Fruit fly (Drosophila melanogaster) whole organism, embryonic: ENCODE measurements around the gene CG13631.
A peak's percentile ranks its signal among the peaks of the same experiment; 100 is the strongest.

Source experiments
- Atf-2 ChIP-seq: fragments of 200-800 bp; sonication (Bioruptor generic); optimal IDR thresholded peaks from 2 replicates; lab custom pipeline; 2016; ENCODE audit warnings: missing biosample characterization, missing genetic modification characterization
- CG12104 ChIP-seq: fragments of 200-800 bp; sonication (Bioruptor generic); optimal IDR thresholded peaks from 3 replicates; lab custom pipeline; 2016; ENCODE audit warnings: missing biosample characterization, missing genetic modification characterization
- CG12299 ChIP-seq: fragments of 200-800 bp; sonication (Bioruptor generic); optimal IDR thresholded peaks from 2 replicates; lab custom pipeline; 2018; ENCODE audit warnings: missing biosample characterization, mild to moderate bottlenecking, missing genetic modification characterization
- CG13424 ChIP-seq: fragments of 200-800 bp; sonication (Bioruptor generic); optimal IDR thresholded peaks from 2 replicates; lab custom pipeline; 2019; ENCODE audit warnings: missing biosample characterization, mild to moderate bottlenecking, missing genetic modification characterization, moderate library complexity
- CG13775 ChIP-seq: fragments of 200-800 bp; sonication (Bioruptor generic); optimal IDR thresholded peaks from 3 replicates; lab custom pipeline; 2017; ENCODE audit warnings: missing biosample characterization, mild to moderate bottlenecking, missing genetic modification characterization
- CG13894 ChIP-seq: fragments of 200-800 bp; sonication (Bioruptor generic); optimal IDR thresholded peaks from 3 replicates; lab custom pipeline; 2018; ENCODE audit warnings: missing biosample characterization, mild to moderate bottlenecking, missing genetic modification characterization, moderate library complexity
- CG16813 ChIP-seq: fragments of 200-800 bp; sonication (Bioruptor generic); IDR thresholded peaks from 3 replicates; pipeline ENCODE4 v1.3.6; 2022; ENCODE audit warnings: missing biosample characterization, missing genetic modification characterization; ENCODE audit not compliant: partially characterized antibody
- CG17359 ChIP-seq: fragments of 200-800 bp; sonication (Bioruptor generic); optimal IDR thresholded peaks from 3 replicates; lab custom pipeline; 2018; ENCODE audit warnings: missing biosample characterization, mild to moderate bottlenecking, missing genetic modification characterization, moderate library complexity
- CG30431 ChIP-seq: fragments of 200-800 bp; sonication (Bioruptor generic); optimal IDR thresholded peaks from 2 replicates; lab custom pipeline; 2017; ENCODE audit warnings: missing biosample characterization, missing genetic modification characterization
- CG3065 ChIP-seq: fragments of 200-800 bp; sonication (Bioruptor generic); optimal IDR thresholded peaks from 2 replicates; lab custom pipeline; 2016; ENCODE audit warnings: missing biosample characterization, missing genetic modification characterization
- CG3726 ChIP-seq: fragments of 200-800 bp; sonication (Bioruptor generic); IDR thresholded peaks from 3 replicates; pipeline ENCODE4, ENCODE4 v1.3.6; 2022; ENCODE audit warnings: missing biosample characterization, missing genetic modification characterization
- CG43689 ChIP-seq: fragments of 200-800 bp; sonication (Bioruptor generic); IDR thresholded peaks from 2 replicates; pipeline ENCODE4 v1.3.6; 2022; ENCODE audit warnings: missing biosample characterization, missing genetic modification characterization
- CG5953 ChIP-seq: fragments of 200-800 bp; sonication (Bioruptor generic); IDR thresholded peaks from 2 replicates; pipeline ENCODE4 v1.3.6; 2022; ENCODE audit warnings: missing biosample characterization, missing genetic modification characterization
- CG8290 ChIP-seq, 3 experiments: fragments of 200-800 bp; sonication (Bioruptor generic); optimal IDR thresholded peaks; 2 replicates each; lab custom pipeline; 2016 to 2019; ENCODE audit warnings: missing biosample characterization in 3 of 3, missing genetic modification characterization in 3 of 3, mild to moderate bottlenecking in 2 of 3, moderate library complexity in 1 of 3
- CG8359 ChIP-seq: fragments of 200-800 bp; sonication (Bioruptor generic); optimal IDR thresholded peaks from 2 replicates; lab custom pipeline; 2017; ENCODE audit warnings: missing biosample characterization, mild to moderate bottlenecking, missing genetic modification characterization, borderline replicate concordance
- CG8478 ChIP-seq: fragments of >200 bp; optimal IDR thresholded peaks from 2 replicates; lab custom pipeline; 2018
- CG9727 ChIP-seq: fragments of 200-800 bp; sonication (Bioruptor generic); optimal IDR thresholded peaks from 3 replicates; lab custom pipeline; 2017; ENCODE audit warnings: missing biosample characterization, mild to moderate bottlenecking, missing genetic modification characterization
- Dfd ChIP-seq, 2 experiments: fragments of >200 bp; optimal IDR thresholded peaks; 2 replicates each; lab custom pipeline; 2017; ENCODE audit warnings: missing biosample characterization in 2 of 2, missing genetic modification characterization in 2 of 2
- Dp ChIP-seq: fragments of 200-800 bp; sonication (Bioruptor generic); optimal IDR thresholded peaks from 2 replicates; lab custom pipeline; 2018; ENCODE audit warnings: missing biosample characterization, mild to moderate bottlenecking, missing genetic modification characterization, moderate library complexity
- Fer3 ChIP-seq: fragments of 200-800 bp; sonication (Bioruptor generic); optimal IDR thresholded peaks from 2 replicates; lab custom pipeline; 2018; ENCODE audit warnings: missing biosample characterization, mild to moderate bottlenecking, missing genetic modification characterization, moderate library complexity
- H15 ChIP-seq: fragments of 200-800 bp; sonication (Bioruptor generic); IDR thresholded peaks from 3 replicates; pipeline ENCODE4 v1.3.6; 2022; ENCODE audit warnings: missing biosample characterization, missing genetic modification characterization
- H2.0 ChIP-seq: fragments of 200-800 bp; sonication (Bioruptor generic); IDR thresholded peaks from 2 replicates; pipeline ENCODE4 v1.3.6; 2022; ENCODE audit warnings: missing biosample characterization, missing genetic modification characterization
- HLHmδ ChIP-seq: fragments of 200-800 bp; sonication (Bioruptor generic); optimal IDR thresholded peaks from 2 replicates; lab custom pipeline; 2018; ENCODE audit warnings: missing biosample characterization, mild to moderate bottlenecking, missing genetic modification characterization, moderate library complexity
- Jarid2 ChIP-seq: fragments of 200-800 bp; sonication (Bioruptor generic); optimal IDR thresholded peaks from 3 replicates; lab custom pipeline; 2017; ENCODE audit warnings: mild to moderate bottlenecking, missing biosample characterization, missing genetic modification reagents, missing genetic modification characterization
- Mes4 ChIP-seq: fragments of 200-800 bp; sonication (Bioruptor generic); optimal IDR thresholded peaks from 2 replicates; lab custom pipeline; 2016; ENCODE audit warnings: missing biosample characterization, missing genetic modification characterization
- Mrtf ChIP-seq: fragments of 200-800 bp; sonication (Bioruptor generic); IDR thresholded peaks from 3 replicates; pipeline ENCODE4 v1.3.6; 2022; ENCODE audit warnings: missing biosample characterization, missing genetic modification characterization
- Nf-YA ChIP-seq: fragments of 200-800 bp; sonication (Bioruptor generic); IDR thresholded peaks from 2 replicates; pipeline ENCODE4 v1.3.6; 2022; ENCODE audit warnings: missing biosample characterization, missing genetic modification characterization
- Nf-YB ChIP-seq: fragments of 200-800 bp; sonication (Bioruptor generic); optimal IDR thresholded peaks from 3 replicates; lab custom pipeline; 2019; ENCODE audit warnings: missing biosample characterization, mild to moderate bottlenecking, missing genetic modification characterization, moderate library complexity
- Side ChIP-seq: fragments of 200-800 bp; sonication (Bioruptor generic); optimal IDR thresholded peaks from 2 replicates; lab custom pipeline; 2016; ENCODE audit warnings: missing biosample characterization, missing genetic modification characterization
- chif ChIP-seq, 2 experiments: fragments of 200-800 bp; sonication (Bioruptor generic); optimal IDR thresholded peaks; 3 replicates each; lab custom pipeline; 2016; ENCODE audit warnings: missing biosample characterization in 2 of 2, missing genetic modification characterization in 2 of 2
- chinmo ChIP-seq: fragments of 200-800 bp; sonication (Bioruptor generic); IDR thresholded peaks from 4 replicates; pipeline ENCODE4 v1.3.6; 2022; ENCODE audit warnings: missing biosample characterization, missing genetic modification characterization; ENCODE audit not compliant: partially characterized antibody
- chn ChIP-seq: fragments of 200-800 bp; sonication (Bioruptor generic); optimal IDR thresholded peaks from 2 replicates; lab custom pipeline; 2016; ENCODE audit warnings: missing biosample characterization, missing genetic modification characterization
- crol ChIP-seq: fragments of 200-800 bp; sonication (Bioruptor generic); IDR thresholded peaks from 2 replicates; pipeline ENCODE4 v1.3.6; 2022; ENCODE audit warnings: missing biosample characterization, missing genetic modification characterization
- dati ChIP-seq: fragments of 200-800 bp; sonication (Bioruptor generic); IDR thresholded peaks from 2 replicates; pipeline ENCODE4 v1.3.6; 2022; ENCODE audit warnings: missing biosample characterization, missing genetic modification characterization
- fu2 ChIP-seq: fragments of 200-800 bp; sonication (Bioruptor generic); optimal IDR thresholded peaks from 2 replicates; lab custom pipeline; 2016; ENCODE audit warnings: missing biosample characterization, missing genetic modification characterization
- grau ChIP-seq: fragments of 200-800 bp; optimal IDR thresholded peaks from 3 replicates; lab custom pipeline; 2019; ENCODE audit warnings: missing biosample characterization, mild to moderate bottlenecking, missing genetic modification characterization, moderate library complexity
- gsb ChIP-seq: fragments of 200-800 bp; sonication (Bioruptor generic); IDR thresholded peaks from 2 replicates; pipeline ENCODE4 v1.3.6; 2022; ENCODE audit warnings: missing biosample characterization, missing genetic modification characterization
- gsb-n ChIP-seq: fragments of 200-800 bp; sonication (Bioruptor generic); optimal IDR thresholded peaks from 3 replicates; lab custom pipeline; 2018; ENCODE audit warnings: missing biosample characterization, mild to moderate bottlenecking, missing genetic modification characterization
- hth ChIP-seq: fragments of >200 bp; optimal IDR thresholded peaks from 2 replicates; lab custom pipeline; 2017; ENCODE audit warnings: inconsistent platforms
- lov ChIP-seq, 2 experiments: fragments of 200-800 bp in 1 of 2; fragments of >200 bp in 1 of 2; sonication (Bioruptor generic) in 1 of 2; IDR thresholded peaks in 1 of 2; optimal IDR thresholded peaks in 1 of 2; 2 replicates in 1 of 2; 3 replicates in 1 of 2; pipeline versions ENCODE4 v1.3.6 to Lab custom; 2017 to 2022; ENCODE audit warnings: missing biosample characterization in 1 of 2, missing genetic modification characterization in 1 of 2
- pita ChIP-seq: fragments of 200-800 bp; sonication (Bioruptor generic); optimal IDR thresholded peaks from 2 replicates; lab custom pipeline; 2017; ENCODE audit warnings: missing biosample characterization, mild to moderate bottlenecking, missing genetic modification characterization
- ranshi ChIP-seq: fragments of 200-800 bp; sonication (Bioruptor generic); IDR thresholded peaks from 2 replicates; pipeline ENCODE4 v1.3.6; 2022; ENCODE audit warnings: missing biosample characterization, missing genetic modification characterization
- scrt ChIP-seq: fragments of 200-800 bp; sonication (Bioruptor generic); optimal IDR thresholded peaks from 2 replicates; lab custom pipeline; 2018; ENCODE audit warnings: missing biosample characterization, mild to moderate bottlenecking, missing genetic modification characterization, moderate library complexity
- sd ChIP-seq: fragments of 200-800 bp; sonication (Bioruptor generic); optimal IDR thresholded peaks from 3 replicates; lab custom pipeline; 2018; ENCODE audit warnings: missing biosample characterization, mild to moderate bottlenecking, missing genetic modification characterization, moderate library complexity
- tin ChIP-seq: fragments of 200-800 bp; sonication (Bioruptor generic); optimal IDR thresholded peaks from 3 replicates; lab custom pipeline; 2016; ENCODE audit warnings: missing biosample characterization, missing genetic modification characterization
- wdn ChIP-seq: fragments of 200-800 bp; sonication (Bioruptor generic); IDR thresholded peaks from 2 replicates; pipeline ENCODE4 v1.3.6; 2022; ENCODE audit warnings: missing biosample characterization, missing genetic modification characterization
- zen2 ChIP-seq: fragments of 200-800 bp; sonication (Bioruptor generic); IDR thresholded peaks from 3 replicates; pipeline ENCODE4 v1.3.6; 2022; ENCODE audit warnings: missing biosample characterization, missing genetic modification characterization; ENCODE audit not compliant: partially characterized antibody

Gene CG13631

dm6 chr3R:24771273-24772231, 2.4 kb downstream of the CG13631 start, which contains the start of gene CG42331 (continued):
- TF ChIP-seq scrt (GFP tag; lab: Kevin White, UChicago) (peak; percentile 37), chif (GFP tag; optimal IDR thresholded peaks at IDR 0.05; lab: Kevin White, UChicago) (peak; percentile 45 to 51), chn (GFP tag; lab: Kevin White, UChicago) (no peak), CG13775 (GFP tag; lab: Kevin White, UChicago) (peak; percentile 4), CG30431 (GFP tag; lab: Kevin White, UChicago) (peak; percentile 26), CG12299 (tag; lab: Kevin White, UChicago) (no peak), wdn (GFP tag; lab: Robert Waterston, UW) (no peak), Side (peak; percentile 10), gsb (GFP tag; lab: Robert Waterston, UW) (no peak), Fer3 (peak; percentile 60), Nf-YA (GFP tag; lab: Robert Waterston, UW) (no peak), fu2 (GFP tag; lab: Kevin White, UChicago) (peak; percentile 39), Mrtf (GFP tag; lab: Robert Waterston, UW) (no peak), CG17359 (tag; lab: Kevin White, UChicago) (peak; percentile 57), pita (GFP tag; lab: Kevin White, UChicago) (no peak), Nf-YB (GFP tag; lab: Kevin White, UChicago) (peak; percentile 29), chinmo (GFP tag; lab: Robert Waterston, UW) (peak; percentile 89), CG16813 (GFP tag; lab: Robert Waterston, UW) (no peak), grau (peak; percentile 72), CG8290 (GFP tag; optimal IDR thresholded peaks at IDR 0.05; lab: Kevin White, UChicago) (no peak), CG8290 (tag; optimal IDR thresholded peaks at IDR 0.05; lab: Kevin White, UChicago) (peak in 1 of 2 experiments; percentile 27), zen2 (GFP tag; lab: Robert Waterston, UW) (0 out of 3 replicates have a peak, but pooled peaks have one; percentile 40), Dfd (GFP tag; optimal IDR thresholded peaks at IDR 0.05; lab: Kevin White, UChicago) (no peak), CG8478 (no peak), Mes4 (GFP tag; lab: Kevin White, UChicago) (no peak), hth (lab: Kevin White, UChicago) (no peak), lov (optimal IDR thresholded peaks at IDR 0.05; lab: Kevin White, UChicago) (no peak), lov (GFP tag; IDR thresholded peaks at IDR 0.05; lab: Robert Waterston, UW) (no peak), gsb-n (peak; percentile 54), H15 (peak; percentile 42; the same call in 1 of the 3 replicates), CG43689 (GFP tag; lab: Robert Waterston, UW) (no peak), CG3065 (GFP tag; lab: Kevin White, UChicago) (no peak), sd (tag; lab: Kevin White, UChicago) (peak; percentile 17), Dp (GFP tag; lab: Kevin White, UChicago) (no peak), CG12104 (GFP tag; lab: Kevin White, UChicago) (peak; percentile 50), CG13424 (peak; percentile 69), ranshi (peak; percentile 44; the same call in 1 of the 2 replicates), Atf-2 (peak; percentile 53), CG9727 (GFP tag; lab: Kevin White, UChicago) (peak; percentile 55), CG8359 (GFP tag; lab: Kevin White, UChicago) (peak; percentile 7), crol (GFP tag; lab: Robert Waterston, UW) (peak; percentile 89), CG3726 (GFP tag; lab: Robert Waterston, UW) (no peak), tin (peak; percentile 2), Jarid2 (no peak), HLHmδ (no peak), H2.0 (GFP tag; lab: Robert Waterston, UW) (0 out of 2 replicates have a peak, but pooled peaks have one; percentile 31), dati (GFP tag; lab: Robert Waterston, UW) (no peak), CG13894 (tag; lab: Kevin White, UChicago) (no peak), CG5953 (GFP tag; lab: Robert Waterston, UW) (peak; percentile 3; the same call in 1 of the 2 replicates)
